Fruit fly (Drosophila melanogaster) S2 (cell line): ENCODE results near the gene CG13364.
"Not testable (repeated sequence)": the region's sequence is repeated elsewhere in the genome, so short reads cannot be mapped to it uniquely, and the experiment has no call there.

Experiments used
- CG8478 ChIP-seq: fragments of >200 bp; optimal IDR thresholded peaks from 2 replicates; lab custom pipeline; 2018
- CTCF ChIP-seq, 2 experiments: fragments of >200 bp; optimal IDR thresholded peaks; 2 replicates each; lab custom pipeline; 2018

CG13364 gene

dm6 chrX:625157-625627, at the start of gene CG13364, which contains the start of gene Hinfp:
Gene CG13364, minus strand, starts transcription at chrX:625203.
Gene Hinfp, plus strand, starts transcription at chrX:625542.
- TF ChIP-seq CG8478 (lab: Kevin White, UChicago) (no peak), CTCF (optimal IDR thresholded peaks at IDR 0.05; lab: Kevin White, UChicago) (no peak)

dm6 chrX:658021-658420, 33.0 kb upstream of the CG13364 start:
- no peak for TF ChIP-seq CG8478 (lab: Kevin White, UChicago)
- TF ChIP-seq CTCF (optimal IDR thresholded peaks at IDR 0.05; lab: Kevin White, UChicago), result no peak

- TF ChIP-seq CG8478 (lab: Kevin White, UChicago), result no peak
- TF ChIP-seq CTCF (optimal IDR thresholded peaks at IDR 0.05; lab: Kevin White, UChicago), result no peak
Observed at dm6 chrX:656380-656925, 31.4 kb upstream of the CG13364 start.

- TF ChIP-seq CG8478 (lab: Kevin White, UChicago), result no peak
- peak; percentile 42 to 62 for TF ChIP-seq CTCF (optimal IDR thresholded peaks at IDR 0.05; lab: Kevin White, UChicago)
Observed at dm6 chrX:655492-656379, 30.7 kb upstream of the CG13364 start, which contains the start of the genes Hmt4-20 and SkpA. Gene Hmt4-20, minus strand, starts transcription at chrX:656033. Gene SkpA, plus strand, starts transcription at chrX:656114.

dm6 chrX:654949-655348, 29.9 kb upstream of the CG13364 start:
- TF ChIP-seq CG8478 (lab: Kevin White, UChicago) (no peak), CTCF (optimal IDR thresholded peaks at IDR 0.05; lab: Kevin White, UChicago) (no peak)

DNA sequence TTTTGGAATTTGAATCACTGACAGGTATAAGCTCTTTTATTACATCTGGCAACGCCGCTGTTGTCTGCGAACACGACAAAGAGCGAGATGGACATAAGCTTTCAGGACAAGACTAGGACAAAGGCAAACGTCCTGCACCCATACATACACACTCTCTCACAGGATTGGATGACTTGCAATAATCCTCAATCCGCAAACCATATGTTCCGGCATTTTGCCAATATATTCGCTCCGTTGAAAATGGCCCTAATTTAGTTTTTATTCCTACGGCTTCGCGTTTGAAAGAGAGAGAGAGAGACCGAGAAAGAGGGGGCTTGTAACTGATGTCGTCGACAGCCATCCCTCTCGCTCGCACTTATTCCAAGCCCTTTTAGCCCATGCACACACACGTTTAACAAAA, 29.2 kb upstream of the CG13364 start:
- TF ChIP-seq CG8478 (lab: Kevin White, UChicago) (no peak), CTCF (optimal IDR thresholded peaks at IDR 0.05; lab: Kevin White, UChicago) (no peak)

- no peak for TF ChIP-seq CG8478 (lab: Kevin White, UChicago)
- TF ChIP-seq CTCF (optimal IDR thresholded peaks at IDR 0.05; lab: Kevin White, UChicago), result no peak
Observed at dm6 chrX:647056-647627, 22.1 kb upstream of the CG13364 start, which contains the start of gene Roc1a. Gene Roc1a, plus strand, starts transcription at chrX:647304.

- no peak for TF ChIP-seq CG8478 (lab: Kevin White, UChicago)
- no peak for TF ChIP-seq CTCF (optimal IDR thresholded peaks at IDR 0.05; lab: Kevin White, UChicago)
Observed at dm6 chrX:646395-647009, 21.5 kb upstream of the CG13364 start.

dm6 chrX:644461-644860, 19.5 kb upstream of the CG13364 start, which contains the start of gene CG13367:
Gene CG13367, plus strand, starts transcription at chrX:644761.
- TF ChIP-seq CG8478 (lab: Kevin White, UChicago); CTCF (optimal IDR thresholded peaks at IDR 0.05; lab: Kevin White, UChicago): not testable (repeated sequence)

DNA sequence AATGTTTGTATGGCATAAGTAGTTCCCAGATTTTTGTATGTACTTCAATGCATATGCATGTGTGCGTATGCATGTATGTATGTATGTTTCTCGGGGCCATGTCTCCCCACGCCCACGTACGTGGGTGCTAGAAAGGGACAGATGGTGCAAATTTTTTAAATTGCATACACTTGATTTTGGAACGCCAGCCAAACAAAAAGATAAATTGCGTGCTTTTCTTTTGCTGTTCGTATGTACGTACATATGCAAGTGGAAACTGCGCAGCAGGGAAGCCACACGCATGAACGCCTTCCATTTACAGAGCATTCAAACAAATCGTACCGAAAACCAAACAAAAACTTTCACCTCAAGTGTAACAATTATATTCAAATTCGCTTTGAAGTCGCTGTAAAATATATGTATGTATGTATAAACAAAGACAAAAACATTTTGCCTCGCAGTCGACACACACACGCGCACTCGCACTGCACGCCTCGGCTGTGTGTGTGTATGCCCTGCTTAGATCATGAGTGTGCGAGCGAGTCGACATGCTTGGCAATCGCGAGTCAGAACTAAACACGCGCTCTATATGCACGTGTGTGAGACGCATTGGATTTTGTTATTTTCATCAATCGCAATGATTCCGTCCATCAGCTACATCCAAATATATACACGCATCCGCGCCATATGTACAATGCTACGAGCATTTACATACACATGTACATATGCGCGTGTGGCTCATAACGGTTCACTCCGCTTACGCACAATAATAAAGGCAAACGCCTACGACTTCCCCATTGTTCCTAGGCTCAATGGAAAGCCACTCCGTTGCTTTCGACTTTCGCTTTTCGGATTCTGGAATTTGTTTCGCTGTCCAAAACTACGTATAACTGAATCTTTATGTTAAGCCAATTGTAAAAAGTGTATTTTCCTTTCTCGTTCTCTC, 11.9 kb upstream of the CG13364 start:
- TF ChIP-seq CTCF (optimal IDR thresholded peaks at IDR 0.05; lab: Kevin White, UChicago) (peak in 1 of 2 experiments; percentile 9), CG8478 (lab: Kevin White, UChicago) (no peak)

dm6 chrX:635495-636142, 10.6 kb upstream of the CG13364 start, which contains the start of gene Dredd:
Gene Dredd, minus strand, starts transcription at chrX:635545.
- TF ChIP-seq CG8478 (lab: Kevin White, UChicago), result no peak
- TF ChIP-seq CTCF (optimal IDR thresholded peaks at IDR 0.05; lab: Kevin White, UChicago), result no peak

DNA sequence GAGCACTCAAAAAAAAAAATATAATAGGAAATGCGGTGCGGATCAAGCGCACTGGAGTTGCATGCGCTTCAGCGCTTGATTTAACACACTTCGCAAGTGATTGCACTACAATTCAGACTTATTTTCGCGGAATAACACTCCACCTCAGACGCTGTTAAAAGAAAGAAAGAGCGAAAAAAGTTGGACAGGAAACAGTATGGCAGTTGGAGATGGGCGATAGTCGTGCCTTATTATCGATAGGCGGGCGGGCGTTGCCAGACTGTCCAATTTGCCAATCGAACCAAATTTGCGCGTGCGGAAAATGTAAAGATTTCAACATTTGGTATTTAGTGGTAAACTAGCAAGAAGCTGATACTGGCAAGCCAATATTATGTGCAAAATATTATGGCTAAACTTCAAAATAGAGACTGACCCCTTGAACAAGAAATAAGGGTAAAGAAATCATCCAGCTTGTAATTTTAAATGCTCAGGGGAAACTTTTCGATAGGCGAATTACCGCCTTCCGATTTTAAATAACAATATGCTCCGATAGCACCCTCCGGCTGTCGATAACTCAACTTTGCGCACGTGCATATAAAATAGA, 4.3 kb upstream of the CG13364 start, which contains the start of the genes RpL36 and Mybbp1A:
TSS of gene RpL36 (minus strand) at position 245 of the 583 bp plus-strand sequence.
TSS of gene Mybbp1A (plus strand) at position 535 of the 583 bp plus-strand sequence.
- TF ChIP-seq CTCF (optimal IDR thresholded peaks at IDR 0.05; lab: Kevin White, UChicago) (peak; percentile 22 to 26), CG8478 (lab: Kevin White, UChicago) (no peak)
